Fruit fly (Drosophila melanogaster) whole organism, embryonic: ENCODE data around the gene Sulf1.
A peak's percentile ranks its signal among the peaks of the same experiment; 100 is the strongest.

ENCODE experiments used
- B-H2 ChIP-seq: fragments of 200-800 bp; sonication (Bioruptor generic); optimal IDR thresholded peaks from 2 replicates; lab custom pipeline; 2018; ENCODE audit warnings: missing biosample characterization, mild to moderate bottlenecking, missing genetic modification characterization
- BEAF-32 ChIP-seq: fragments of 200-800 bp; sonication (Bioruptor generic); optimal IDR thresholded peaks from 3 replicates; lab custom pipeline; 2017; ENCODE audit warnings: missing biosample characterization, missing genetic modification characterization, mild to moderate bottlenecking, moderate library complexity, missing genetic modification reagents
- Bdp1 ChIP-seq: fragments of 200-800 bp; sonication (Bioruptor generic); optimal IDR thresholded peaks from 3 replicates; lab custom pipeline; 2016; ENCODE audit warnings: missing biosample characterization, missing genetic modification characterization
- CG10274 ChIP-seq: fragments of 200-800 bp; sonication (Bioruptor generic); optimal IDR thresholded peaks from 3 replicates; lab custom pipeline; 2017; ENCODE audit warnings: missing biosample characterization, mild to moderate bottlenecking, missing genetic modification characterization
- CG10321 ChIP-seq: fragments of 200-800 bp; sonication (Bioruptor generic); IDR thresholded peaks from 2 replicates; pipeline ENCODE4 v1.3.6; 2022; ENCODE audit warnings: missing biosample characterization, missing genetic modification characterization
- CG10366 ChIP-seq: fragments of 200-800 bp; sonication (Bioruptor generic); IDR thresholded peaks from 2 replicates; pipeline ENCODE4 v1.3.6; 2022; ENCODE audit warnings: missing biosample characterization, missing genetic modification characterization
- CG11085 ChIP-seq: fragments of 200-800 bp; sonication (Bioruptor generic); IDR thresholded peaks from 2 replicates; pipeline ENCODE4 v1.3.6; 2022; ENCODE audit warnings: missing biosample characterization, missing genetic modification characterization
- CG11456 ChIP-seq: fragments of 200-800 bp; sonication (Bioruptor generic); IDR thresholded peaks from 3 replicates; pipeline ENCODE4 v1.3.6; 2022; ENCODE audit warnings: missing biosample characterization, missing genetic modification characterization
- CG11504 ChIP-seq: fragments of 200-800 bp; sonication (Bioruptor generic); optimal IDR thresholded peaks from 3 replicates; lab custom pipeline; 2019; ENCODE audit warnings: missing biosample characterization, mild to moderate bottlenecking, missing genetic modification characterization, moderate library complexity
- CG11696 ChIP-seq: fragments of 200-800 bp; sonication (Bioruptor generic); IDR thresholded peaks from 2 replicates; pipeline ENCODE4 v1.3.6; 2022; ENCODE audit warnings: missing biosample characterization, missing genetic modification characterization
- CG12744 ChIP-seq: fragments of 200-800 bp; sonication (Bioruptor generic); optimal IDR thresholded peaks from 2 replicates; lab custom pipeline; 2016; ENCODE audit warnings: missing biosample characterization, missing genetic modification characterization
- CG12942 ChIP-seq: fragments of 200-800 bp; sonication (Bioruptor generic); optimal IDR thresholded peaks from 3 replicates; lab custom pipeline; 2016; ENCODE audit warnings: missing biosample characterization, missing genetic modification characterization
- CG13287 ChIP-seq: fragments of 200-800 bp; sonication (Bioruptor generic); IDR thresholded peaks from 2 replicates; pipeline ENCODE4 v1.3.6; 2022; ENCODE audit warnings: missing biosample characterization, missing genetic modification characterization; ENCODE audit not compliant: partially characterized antibody
- CG13894 ChIP-seq: fragments of 200-800 bp; sonication (Bioruptor generic); optimal IDR thresholded peaks from 3 replicates; lab custom pipeline; 2018; ENCODE audit warnings: missing biosample characterization, mild to moderate bottlenecking, missing genetic modification characterization, moderate library complexity
- CG14014 ChIP-seq: fragments of 200-800 bp; sonication (Bioruptor generic); IDR thresholded peaks from 2 replicates; pipeline ENCODE4 v1.3.6; 2022; ENCODE audit warnings: missing biosample characterization, missing genetic modification characterization
- CG17829 ChIP-seq: fragments of 200-800 bp; optimal IDR thresholded peaks from 2 replicates; lab custom pipeline; 2019; ENCODE audit warnings: missing biosample characterization, mild to moderate bottlenecking, missing genetic modification characterization, moderate library complexity
- CG31224 ChIP-seq: fragments of 200-800 bp; sonication (Bioruptor generic); IDR thresholded peaks from 2 replicates; pipeline ENCODE4 v1.3.6; 2022; ENCODE audit warnings: missing biosample characterization, missing genetic modification characterization
- CG43689 ChIP-seq: fragments of 200-800 bp; sonication (Bioruptor generic); IDR thresholded peaks from 2 replicates; pipeline ENCODE4 v1.3.6; 2022; ENCODE audit warnings: missing biosample characterization, missing genetic modification characterization
- CG4707 ChIP-seq: fragments of 200-800 bp; sonication (Bioruptor generic); optimal IDR thresholded peaks from 2 replicates; lab custom pipeline; 2018; ENCODE audit warnings: missing biosample characterization, mild to moderate bottlenecking, missing genetic modification characterization, moderate library complexity
- CG8281 ChIP-seq: fragments of 200-800 bp; sonication (Bioruptor generic); optimal IDR thresholded peaks from 2 replicates; lab custom pipeline; 2018; ENCODE audit warnings: missing biosample characterization, mild to moderate bottlenecking, missing genetic modification characterization, moderate library complexity
- CG8944 ChIP-seq: fragments of 200-800 bp; sonication (Bioruptor generic); optimal IDR thresholded peaks from 3 replicates; lab custom pipeline; 2016; ENCODE audit warnings: missing biosample characterization, missing genetic modification characterization
- CG9817 ChIP-seq: fragments of 200-800 bp; sonication (Bioruptor generic); optimal IDR thresholded peaks from 2 replicates; lab custom pipeline; 2018; ENCODE audit warnings: missing biosample characterization, mild to moderate bottlenecking, missing genetic modification characterization, moderate library complexity
- D19B ChIP-seq: fragments of 200-800 bp; sonication (Bioruptor generic); optimal IDR thresholded peaks from 2 replicates; lab custom pipeline; 2017; ENCODE audit warnings: missing biosample characterization, mild to moderate bottlenecking, missing genetic modification characterization
- Dek ChIP-seq: fragments of 200-800 bp; sonication (Bioruptor generic); optimal IDR thresholded peaks from 3 replicates; lab custom pipeline; 2019; ENCODE audit warnings: missing biosample characterization, mild to moderate bottlenecking, missing genetic modification characterization, moderate library complexity
- E2f1 ChIP-seq: fragments of 200-800 bp; sonication (Bioruptor generic); IDR thresholded peaks from 2 replicates; pipeline ENCODE4 v1.3.6; 2022; ENCODE audit warnings: missing biosample characterization, missing genetic modification characterization
- ERR ChIP-seq: fragments of 200-800 bp; sonication (Bioruptor generic); optimal IDR thresholded peaks from 2 replicates; lab custom pipeline; 2016; ENCODE audit warnings: missing biosample characterization, missing genetic modification characterization
- HHEX ChIP-seq: fragments of 200-800 bp; sonication (Bioruptor generic); optimal IDR thresholded peaks from 3 replicates; lab custom pipeline; 2017; ENCODE audit warnings: missing biosample characterization, mild to moderate bottlenecking, missing genetic modification characterization, missing genetic modification reagents
- HLH54F ChIP-seq: fragments of 200-800 bp; sonication (Bioruptor generic); optimal IDR thresholded peaks from 3 replicates; lab custom pipeline; 2016; ENCODE audit warnings: missing biosample characterization, missing genetic modification characterization
- Hr39 ChIP-seq: fragments of >200 bp; optimal IDR thresholded peaks from 2 replicates; lab custom pipeline; 2017
- Hr78 ChIP-seq, 2 experiments: fragments of 200-800 bp in 1 of 2; fragments of >200 bp in 1 of 2; sonication (Bioruptor generic) in 1 of 2; optimal IDR thresholded peaks; 2 replicates each; lab custom pipeline; 2017 to 2019; ENCODE audit warnings: missing biosample characterization in 2 of 2, missing genetic modification characterization in 2 of 2, mild to moderate bottlenecking in 1 of 2, moderate library complexity in 1 of 2
- Jarid2 ChIP-seq: fragments of 200-800 bp; sonication (Bioruptor generic); optimal IDR thresholded peaks from 3 replicates; lab custom pipeline; 2017; ENCODE audit warnings: mild to moderate bottlenecking, missing biosample characterization, missing genetic modification reagents, missing genetic modification characterization
- Oli ChIP-seq: fragments of 200-800 bp; sonication (Bioruptor generic); optimal IDR thresholded peaks from 2 replicates; lab custom pipeline; 2018; ENCODE audit warnings: missing biosample characterization, mild to moderate bottlenecking, missing genetic modification characterization, moderate library complexity
- PHDP ChIP-seq: fragments of 200-800 bp; sonication (Bioruptor generic); optimal IDR thresholded peaks from 3 replicates; lab custom pipeline; 2018; ENCODE audit warnings: missing biosample characterization, mild to moderate bottlenecking, missing genetic modification characterization, moderate library complexity
- Taf1 ChIP-seq: fragments of 200-800 bp; sonication (Bioruptor generic); IDR thresholded peaks from 2 replicates; pipeline ENCODE4 v1.3.6; 2022; ENCODE audit warnings: missing biosample characterization, missing genetic modification characterization
- caup ChIP-seq: fragments of 200-800 bp; sonication (Bioruptor generic); optimal IDR thresholded peaks from 3 replicates; lab custom pipeline; 2017; ENCODE audit warnings: missing biosample characterization, mild to moderate bottlenecking, missing genetic modification characterization, moderate library complexity; ENCODE audit not compliant: severe bottlenecking
- cg ChIP-seq: fragments of 200-800 bp; sonication (Bioruptor generic); optimal IDR thresholded peaks from 3 replicates; lab custom pipeline; 2019; ENCODE audit warnings: missing biosample characterization, mild to moderate bottlenecking, missing genetic modification characterization, moderate library complexity
- chinmo ChIP-seq: fragments of 200-800 bp; sonication (Bioruptor generic); IDR thresholded peaks from 4 replicates; pipeline ENCODE4 v1.3.6; 2022; ENCODE audit warnings: missing biosample characterization, missing genetic modification characterization; ENCODE audit not compliant: partially characterized antibody
- dati ChIP-seq: fragments of 200-800 bp; sonication (Bioruptor generic); IDR thresholded peaks from 2 replicates; pipeline ENCODE4 v1.3.6; 2022; ENCODE audit warnings: missing biosample characterization, missing genetic modification characterization
- esg ChIP-seq: fragments of 200-800 bp; sonication (Bioruptor generic); conservative IDR thresholded peaks from 2 replicates; pipeline ENCODE4 v1.3.6; 2022; ENCODE audit warnings: missing biosample characterization, missing genetic modification characterization
- hth ChIP-seq: fragments of >200 bp; optimal IDR thresholded peaks from 2 replicates; lab custom pipeline; 2017; ENCODE audit warnings: inconsistent platforms
- klu ChIP-seq: fragments of 200-800 bp; sonication (Bioruptor generic); IDR thresholded peaks from 2 replicates; pipeline ENCODE4 v1.3.6; 2022; ENCODE audit warnings: missing biosample characterization, missing genetic modification characterization
- nom ChIP-seq: fragments of 200-800 bp; sonication (Bioruptor generic); optimal IDR thresholded peaks from 2 replicates; lab custom pipeline; 2017; ENCODE audit warnings: missing biosample characterization, missing genetic modification characterization, mild to moderate bottlenecking, moderate library complexity, missing genetic modification reagents
- org-1 ChIP-seq: fragments of 200-800 bp; sonication (Bioruptor generic); optimal IDR thresholded peaks from 2 replicates; lab custom pipeline; 2017; ENCODE audit warnings: missing biosample characterization, missing genetic modification characterization
- pho ChIP-seq: fragments of 200-800 bp; sonication (Bioruptor generic); optimal IDR thresholded peaks from 2 replicates; lab custom pipeline; 2016; ENCODE audit warnings: missing biosample characterization, missing genetic modification characterization
- row ChIP-seq: fragments of 200-800 bp; sonication (Bioruptor generic); IDR thresholded peaks from 3 replicates; pipeline ENCODE4 v1.3.6; 2022; ENCODE audit warnings: missing biosample characterization, missing genetic modification characterization
- sna ChIP-seq: fragments of 200-800 bp; sonication (Bioruptor generic); IDR thresholded peaks from 2 replicates; pipeline ENCODE4 v1.3.6; 2022; ENCODE audit warnings: missing biosample characterization, missing genetic modification characterization; ENCODE audit not compliant: partially characterized antibody
- sr ChIP-seq: fragments of 200-800 bp; sonication (Bioruptor generic); IDR thresholded peaks from 3 replicates; pipeline ENCODE4 v1.3.6; 2022; ENCODE audit warnings: missing biosample characterization, missing genetic modification characterization
- sug ChIP-seq: fragments of 200-800 bp; optimal IDR thresholded peaks from 2 replicates; lab custom pipeline; 2019; ENCODE audit warnings: missing biosample characterization, mild to moderate bottlenecking, missing genetic modification characterization, moderate library complexity
- zfh1 ChIP-seq: fragments of 200-800 bp; sonication (Bioruptor generic); IDR thresholded peaks from 3 replicates; pipeline ENCODE4 v1.3.6; 2022; ENCODE audit warnings: missing biosample characterization, missing genetic modification characterization

Gene Sulf1

DNA sequence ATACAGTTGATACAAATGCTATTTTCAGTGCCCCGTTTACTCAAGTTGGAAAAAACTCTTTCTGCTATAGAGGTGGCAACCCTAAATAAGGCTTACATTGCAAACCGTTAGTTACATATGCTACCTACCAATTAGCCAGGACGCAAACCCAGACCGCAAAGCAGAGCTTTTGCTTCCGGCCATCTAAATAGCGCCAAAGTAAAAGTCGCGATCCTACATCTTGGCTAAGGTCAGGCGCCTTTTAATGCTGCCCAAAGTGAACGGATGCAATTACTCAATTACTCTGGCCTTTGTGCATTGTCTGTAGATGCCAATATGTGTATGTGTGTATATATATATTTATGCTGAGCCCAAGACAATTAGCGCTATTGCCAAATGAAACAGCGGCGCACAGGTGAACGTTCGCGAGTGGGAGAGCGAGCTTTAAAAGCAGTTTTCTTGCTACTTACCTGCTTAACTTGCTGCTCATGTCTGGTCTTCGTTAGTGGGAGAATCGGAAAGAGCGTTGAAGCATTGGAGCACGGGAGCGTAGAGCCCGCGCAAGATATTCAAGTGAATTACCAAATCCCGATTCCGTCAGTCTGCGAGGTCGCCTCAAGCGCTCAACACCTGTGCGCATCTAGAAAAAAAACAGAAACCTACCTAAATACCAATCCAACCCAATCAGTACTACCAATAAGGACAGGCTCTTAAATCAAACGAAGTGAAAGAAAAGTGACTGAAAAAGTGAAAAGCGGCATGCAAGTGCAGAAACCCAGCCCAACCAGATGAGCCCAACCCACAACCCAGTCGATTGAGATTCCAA is 34.0 kb downstream of the Sulf1 start, which contains the start of gene Zip89B (continued):
- TF ChIP-seq HLH54F (no peak), nom (GFP tag; lab: Kevin White, UChicago) (peak; percentile 46), Hr39 (lab: Kevin White, UChicago) (no peak), CG8281 (tag; lab: Kevin White, UChicago) (no peak), PHDP (tag; lab: Kevin White, UChicago) (no peak), zfh1 (GFP tag; lab: Robert Waterston, UW) (no peak), B-H2 (GFP tag; lab: Kevin White, UChicago) (peak; percentile 17), CG9817 (tag; lab: Kevin White, UChicago) (no peak), CG12942 (GFP tag; lab: Kevin White, UChicago) (no peak), CG31224 (GFP tag; lab: Robert Waterston, UW) (no peak), CG12744 (GFP tag; lab: Kevin White, UChicago) (no peak), pho (no peak), CG43689 (GFP tag; lab: Robert Waterston, UW) (no peak), CG11085 (GFP tag; lab: Robert Waterston, UW) (no peak), Jarid2 (peak; percentile 91), CG11456 (GFP tag; lab: Robert Waterston, UW) (no peak), CG4707 (GFP tag; lab: Kevin White, UChicago) (no peak), cg (no peak), CG17829 (tag; lab: Kevin White, UChicago) (no peak), CG8944 (no peak), sna (GFP tag; lab: Robert Waterston, UW) (no peak), sr (no peak), CG11696 (GFP tag; lab: Robert Waterston, UW) (no peak), CG10274 (GFP tag; lab: Kevin White, UChicago) (no peak), Bdp1 (no peak), BEAF-32 (peak; percentile 4), CG13894 (no peak), caup (GFP tag; lab: Kevin White, UChicago) (peak; percentile 16), Dek (tag; lab: Kevin White, UChicago) (no peak), CG11504 (tag; lab: Kevin White, UChicago) (no peak), dati (GFP tag; lab: Robert Waterston, UW) (no peak), hth (no peak), D19B (GFP tag; lab: Kevin White, UChicago) (peak; percentile 10), sug (tag; lab: Kevin White, UChicago) (peak; percentile 6), E2f1 (GFP tag; lab: Robert Waterston, UW) (no peak), CG13287 (GFP tag; lab: Robert Waterston, UW) (peak; percentile 26; the same call in 1 of the 2 replicates), HHEX (GFP tag; lab: Kevin White, UChicago) (no peak), org-1 (GFP tag; lab: Kevin White, UChicago) (no peak), CG14014 (GFP tag; lab: Robert Waterston, UW) (0 out of 2 replicates have a peak, but pooled peaks have one; percentile 25), Oli (tag; lab: Kevin White, UChicago) (no peak), Hr78 (GFP tag; optimal IDR thresholded peaks at IDR 0.05; lab: Kevin White, UChicago) (peak in 1 of 2 experiments; percentile 1), esg (GFP tag; lab: Robert Waterston, UW) (no peak), Taf1 (GFP tag; lab: Robert Waterston, UW) (peak; percentile 33; the same call in 1 of the 2 replicates), klu (GFP tag; lab: Robert Waterston, UW) (no peak), CG10321 (no peak), chinmo (0 out of 4 replicates have a peak, but pooled peaks have one; percentile 51), ERR (GFP tag; lab: Kevin White, UChicago) (no peak), CG10366 (GFP tag; lab: Robert Waterston, UW) (no peak), row (GFP tag; lab: Robert Waterston, UW) (no peak; the same call in 2 of the 3 replicates)
